Fruit fly (Drosophila melanogaster): ENCODE data around the gene Gapvd1.

DNA sequence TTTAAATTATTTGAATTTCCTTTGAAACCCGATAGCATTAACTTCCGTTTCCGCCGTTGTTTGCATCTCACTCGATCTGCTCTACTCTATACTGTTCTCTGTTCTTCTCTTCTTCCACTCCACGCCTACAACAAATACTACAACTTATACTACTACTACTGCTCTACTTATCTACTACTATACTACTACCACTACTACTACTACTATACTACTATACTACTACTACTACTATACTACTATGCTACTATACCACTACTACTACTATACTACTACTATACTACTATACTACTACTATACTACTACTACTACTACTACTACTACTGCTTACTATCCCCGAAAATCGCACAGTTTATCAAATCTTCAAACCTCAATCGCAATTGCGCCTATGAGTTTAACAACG is 57.4 kb downstream of the Gapvd1 start:
- TF ChIP-seq CG1602 (GFP tag; optimal IDR thresholded peaks at IDR 0.05) (no peak), wor (GFP tag; IDR thresholded peaks at IDR 0.05) (no peak), Opbp (GFP tag; IDR thresholded peaks at IDR 0.05; ENCODE audit: partially characterized antibody) (no peak), TFAM (GFP tag; optimal IDR thresholded peaks at IDR 0.05) (no peak), gt (GFP tag; IDR thresholded peaks at IDR 0.05) (no peak), CG6765 (GFP tag; optimal IDR thresholded peaks at IDR 0.05) (no peak), kay (GFP tag; optimal IDR thresholded peaks at IDR 0.05) (no peak), slou (GFP tag; optimal IDR thresholded peaks at IDR 0.05) (no peak), Xrp1 (GFP tag; IDR thresholded peaks at IDR 0.05) (no peak), hkb (optimal IDR thresholded peaks at IDR 0.05) (no peak), hkb (GFP tag; IDR thresholded peaks at IDR 0.05) (no peak), CG3281 (GFP tag; optimal IDR thresholded peaks at IDR 0.05) (no peak), crol (GFP tag; IDR thresholded peaks at IDR 0.05) (no peak), CG12071 (GFP tag; optimal IDR thresholded peaks at IDR 0.05) (no peak)

All from whole organism, embryonic.